Worm (Caenorhabditis elegans) whole organism, early embryonic: ENCODE data around the gene mpz-1.

Experiments
- B0310.2 ChIP-seq: sonication (generic microtip); optimal IDR thresholded peaks from 2 replicates; lab custom pipeline; 2016; ENCODE audit warnings: mild to moderate bottlenecking, missing genetic modification characterization, missing compliant biosample characterization
- aly-1 ChIP-seq: sonication (generic microtip); optimal IDR thresholded peaks from 2 replicates; lab custom pipeline; 2016; ENCODE audit warnings: missing genetic modification characterization, missing compliant biosample characterization
- ama-1 ChIP-seq: fragments of 150-350 bp; optimal IDR thresholded peaks from 2 replicates; lab custom pipeline; 2014
- flt-1 ChIP-seq: fragments of 200-800 bp; sonication (Bioruptor generic); IDR thresholded peaks from 2 replicates; pipeline ENCODE4 v1.3.6; 2022; ENCODE audit warnings: missing genetic modification characterization, missing compliant biosample characterization
- hmbx-1 ChIP-seq: sonication (generic microtip); optimal IDR thresholded peaks from 2 replicates; lab custom pipeline; 2016; ENCODE audit warnings: mild to moderate bottlenecking, missing genetic modification characterization, missing compliant biosample characterization
- pes-1 ChIP-seq: fragments of 200-800 bp; sonication (Bioruptor generic); IDR thresholded peaks from 2 replicates; pipeline ENCODE4 v1.3.6; 2022; ENCODE audit warnings: missing genetic modification reagents, missing genetic modification characterization, missing compliant biosample characterization

DNA sequence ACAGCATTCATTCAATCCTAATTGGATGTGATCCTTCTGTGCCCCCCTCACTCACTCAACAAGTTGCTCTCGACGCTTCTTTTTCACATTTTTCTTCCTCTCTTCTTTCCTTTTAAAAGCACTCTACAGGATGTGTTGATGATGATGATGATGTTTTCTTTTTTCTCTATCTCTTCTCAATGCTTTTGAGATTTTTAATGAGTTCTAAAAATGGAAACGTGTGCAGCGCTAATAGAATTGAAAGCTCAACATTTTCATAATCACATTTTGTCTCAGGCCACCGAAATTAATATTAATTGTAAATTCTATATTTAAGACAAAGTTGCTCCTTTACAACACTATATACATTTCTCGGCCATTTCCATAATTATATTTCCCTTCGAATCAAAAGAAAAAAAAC is 22.3 kb upstream of the mpz-1 start:
- TF ChIP-seq ama-1 (lab: Kevin White, UChicago) (no peak), flt-1 (GFP tag; lab: Robert Waterston, UW) (no peak), aly-1 (no peak), hmbx-1 (tag; lab: Kevin White, UChicago) (no peak), B0310.2 (tag; lab: Kevin White, UChicago) (no peak), pes-1 (GFP tag; lab: Robert Waterston, UW) (no peak)
